Worm (Caenorhabditis elegans): ENCODE data around the gene T02G5.7.

- no peak for TF ChIP-seq dmd-4 (tag; optimal IDR thresholded peaks at IDR 0.05; ENCODE audit: borderline replicate concordance)
- TF ChIP-seq ref-2 (tag; optimal IDR thresholded peaks at IDR 0.05): no peak
- no peak for TF ChIP-seq ceh-9 (tag; optimal IDR thresholded peaks at IDR 0.05)
- no peak for TF ChIP-seq fkh-10 (GFP tag; optimal IDR thresholded peaks at IDR 0.05)
- TF ChIP-seq K09A11.1 (tag; optimal IDR thresholded peaks at IDR 0.05; ENCODE audit: insufficient read depth): no peak
- TF ChIP-seq ceh-14 (tag; optimal IDR thresholded peaks at IDR 0.05): no peak
- no peak for TF ChIP-seq eyg-1 (tag; optimal IDR thresholded peaks at IDR 0.05)
- TF ChIP-seq hlh-13 (GFP tag; optimal IDR thresholded peaks at IDR 0.05): no peak
These were observed 37.6 kb upstream of the T02G5.7 start, which contains the start of gene cin-4 for ce11 chrII:7037659-7038342.
